Worm (Caenorhabditis elegans) whole organism, late embryonic: ENCODE data around the gene egl-27.

Source experiments
- ama-1 ChIP-seq: fragments of 150-350 bp; optimal IDR thresholded peaks from 2 replicates; lab custom pipeline; 2014
- gmeb-2 ChIP-seq: sonication (generic microtip); optimal IDR thresholded peaks from 2 replicates; lab custom pipeline; 2016; ENCODE audit warnings: missing genetic modification characterization, inconsistent platforms, missing compliant biosample characterization
- nfya-1 ChIP-seq: sonication (generic microtip); optimal IDR thresholded peaks from 2 replicates; lab custom pipeline; 2017; ENCODE audit warnings: missing genetic modification characterization, mild to moderate bottlenecking, missing compliant biosample characterization, antibody characterized with exemption, moderate library complexity
- sox-2 ChIP-seq: fragments of 200-800 bp; sonication (Bioruptor generic); IDR thresholded peaks from 2 replicates; pipeline ENCODE4 v1.3.6; 2022; ENCODE audit warnings: missing genetic modification reagents, missing genetic modification characterization, missing compliant biosample characterization
- unc-55 ChIP-seq: sonication (generic microtip); optimal IDR thresholded peaks from 2 replicates; lab custom pipeline; 2017; ENCODE audit warnings: missing biosample characterization, missing genetic modification reagents, missing genetic modification characterization
- unc-86 ChIP-seq: sonication (generic microtip); optimal IDR thresholded peaks from 2 replicates; lab custom pipeline; 2016; ENCODE audit warnings: missing genetic modification characterization, missing compliant biosample characterization

DNA sequence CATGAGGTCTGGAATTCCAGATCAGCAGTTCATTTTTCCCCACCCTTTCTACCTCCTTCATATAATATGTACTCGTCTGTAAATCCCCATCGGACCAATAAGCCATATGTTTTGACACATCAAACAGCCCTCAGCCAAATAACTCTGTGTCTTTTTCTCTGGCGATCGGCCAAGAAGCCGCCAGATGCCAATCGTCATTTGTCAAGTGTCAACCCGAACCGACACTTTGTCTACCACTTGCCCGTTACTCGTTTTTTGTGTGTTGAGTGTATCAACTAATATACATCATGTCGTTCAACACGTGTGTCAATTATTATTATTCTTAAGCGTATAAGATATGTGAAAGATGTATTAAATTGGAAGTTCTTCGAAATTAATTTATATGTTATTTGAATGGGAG lies 11.6 kb upstream of the egl-27 start:
- TF ChIP-seq gmeb-2 (tag; lab: Kevin White, UChicago) (no peak), ama-1 (no peak), nfya-1 (tag; lab: Kevin White, UChicago) (no peak), unc-86 (no peak), unc-55 (peak; percentile 99), sox-2 (no peak)
